Worm (Caenorhabditis elegans) whole organism, young adult: ENCODE measurements around the gene str-263.

Experiments
- B0261.1 ChIP-seq: sonication (generic microtip); optimal IDR thresholded peaks from 2 replicates; lab custom pipeline; 2016; ENCODE audit warnings: mild to moderate bottlenecking, missing genetic modification characterization, moderate library complexity, missing compliant biosample characterization
- B0336.3 ChIP-seq: fragments of 200-800 bp; sonication (Bioruptor generic); IDR thresholded peaks from 2 replicates; pipeline ENCODE4 v1.3.6; 2022; ENCODE audit warnings: missing genetic modification characterization, missing compliant biosample characterization
- C06A6.2 ChIP-seq: fragments of 200-800 bp; sonication (Bioruptor generic); conservative IDR thresholded peaks from 2 replicates; pipeline ENCODE4 v1.3.6; 2022; ENCODE audit warnings: missing genetic modification characterization, missing compliant biosample characterization
- F33H1.4 ChIP-seq: fragments of 200-800 bp; sonication (Bioruptor generic); IDR thresholded peaks from 2 replicates; pipeline ENCODE4 v1.3.6; 2022; ENCODE audit warnings: missing genetic modification reagents, missing genetic modification characterization, missing compliant biosample characterization
- F37B4.10 ChIP-seq: fragments of 200-800 bp; sonication (Bioruptor generic); IDR thresholded peaks from 2 replicates; pipeline ENCODE4 v1.3.6; 2022; ENCODE audit warnings: missing genetic modification characterization, missing compliant biosample characterization
- K11D2.4 ChIP-seq: fragments of 200-800 bp; sonication (Bioruptor generic); IDR thresholded peaks from 2 replicates; pipeline ENCODE4 v1.3.6; 2022; ENCODE audit warnings: missing genetic modification reagents, missing genetic modification characterization, missing compliant biosample characterization
- Y53G8AR.9 ChIP-seq: fragments of 200-800 bp; sonication (Bioruptor generic); conservative IDR thresholded peaks from 2 replicates; pipeline ENCODE4 v1.3.6; 2022; ENCODE audit warnings: missing genetic modification reagents, missing genetic modification characterization, missing compliant biosample characterization
- aptf-2 ChIP-seq: fragments of 200-800 bp; sonication (Bioruptor generic); conservative IDR thresholded peaks from 2 replicates; pipeline ENCODE4 v1.3.6; 2022; ENCODE audit warnings: missing genetic modification reagents, missing genetic modification characterization, missing compliant biosample characterization
- atf-7 ChIP-seq: sonication (generic microtip); optimal IDR thresholded peaks from 2 replicates; lab custom pipeline; 2017; ENCODE audit warnings: mild to moderate bottlenecking, missing genetic modification characterization, missing compliant biosample characterization
- attf-3 ChIP-seq: fragments of 200-800 bp; sonication (Bioruptor generic); conservative IDR thresholded peaks from 2 replicates; pipeline ENCODE4 v1.3.6; 2022; ENCODE audit warnings: missing genetic modification reagents, missing genetic modification characterization, missing compliant biosample characterization
- attf-5 ChIP-seq: fragments of 200-800 bp; sonication (Bioruptor generic); optimal IDR thresholded peaks from 2 replicates; lab custom pipeline; 2018; ENCODE audit warnings: mild to moderate bottlenecking, missing genetic modification characterization, missing compliant biosample characterization
- attf-6 ChIP-seq: fragments of 200-800 bp; sonication (Bioruptor generic); IDR thresholded peaks from 2 replicates; pipeline ENCODE4 v1.3.6; 2022; ENCODE audit warnings: missing genetic modification reagents, missing genetic modification characterization, missing compliant biosample characterization
- bed-2 ChIP-seq: fragments of 200-800 bp; sonication (Bioruptor generic); IDR thresholded peaks from 2 replicates; pipeline ENCODE4 v1.3.6; 2022; ENCODE audit warnings: missing genetic modification reagents, missing genetic modification characterization, missing compliant biosample characterization
- cebp-1 ChIP-seq, 2 experiments: fragments of 200-800 bp in 1 of 2; sonication (Bioruptor generic) in 1 of 2; sonication (generic microtip) in 1 of 2; IDR thresholded peaks in 1 of 2; optimal IDR thresholded peaks in 1 of 2; 2 replicates each; pipeline versions ENCODE4 v1.3.6 to Lab custom; 2017 to 2022; ENCODE audit warnings: missing compliant biosample characterization in 2 of 2, missing genetic modification characterization in 2 of 2, mild to moderate bottlenecking in 1 of 2, missing genetic modification reagents in 1 of 2, moderate library complexity in 1 of 2
- ceh-100 ChIP-seq: fragments of 200-800 bp; sonication (Bioruptor generic); IDR thresholded peaks from 2 replicates; pipeline ENCODE4 v1.3.6; 2022; ENCODE audit warnings: missing genetic modification reagents, missing genetic modification characterization, missing compliant biosample characterization
- chd-7 ChIP-seq: sonication (generic microtip); optimal IDR thresholded peaks from 2 replicates; lab custom pipeline; 2016; ENCODE audit warnings: mild to moderate bottlenecking, missing genetic modification characterization, moderate library complexity, missing compliant biosample characterization
- egl-18 ChIP-seq: fragments of 200-800 bp; sonication (Bioruptor generic); IDR thresholded peaks from 2 replicates; pipeline ENCODE4 v1.3.6; 2022; ENCODE audit warnings: missing genetic modification reagents, missing genetic modification characterization, missing compliant biosample characterization
- ets-4 ChIP-seq: fragments of 200-800 bp; sonication (Bioruptor generic); optimal IDR thresholded peaks from 2 replicates; lab custom pipeline; 2018; ENCODE audit warnings: mild to moderate bottlenecking, missing genetic modification characterization, missing compliant biosample characterization
- gei-17 ChIP-seq: fragments of 200-800 bp; sonication (Bioruptor generic); optimal IDR thresholded peaks from 2 replicates; lab custom pipeline; 2018; ENCODE audit warnings: mild to moderate bottlenecking, missing genetic modification characterization, missing compliant biosample characterization
- him-1 ChIP-seq: sonication (generic microtip); optimal IDR thresholded peaks from 2 replicates; lab custom pipeline; 2016; ENCODE audit warnings: missing genotype, missing genetic modification reagents, missing genetic modification characterization, missing compliant biosample characterization
- hmg-1.2 ChIP-seq: fragments of 200-800 bp; sonication (Bioruptor generic); IDR thresholded peaks from 2 replicates; pipeline ENCODE4 v1.3.6; 2022; ENCODE audit warnings: missing genetic modification reagents, missing genetic modification characterization, missing compliant biosample characterization
- hmg-20 ChIP-seq: fragments of 200-800 bp; sonication (Bioruptor generic); IDR thresholded peaks from 2 replicates; pipeline ENCODE4 v1.3.6; 2022; ENCODE audit warnings: missing genetic modification reagents, missing genetic modification characterization, missing compliant biosample characterization
- hsf-1 ChIP-seq: fragments of 200-800 bp; sonication (Bioruptor generic); IDR thresholded peaks from 2 replicates; pipeline ENCODE4 v1.3.6; 2022; ENCODE audit warnings: missing genetic modification reagents, missing genetic modification characterization, missing compliant biosample characterization
- let-526 ChIP-seq: fragments of 200-800 bp; sonication (Bioruptor generic); IDR thresholded peaks from 2 replicates; pipeline ENCODE4 v1.3.6; 2022; ENCODE audit warnings: missing genetic modification reagents, missing genetic modification characterization, missing compliant biosample characterization
- let-607 ChIP-seq, 2 experiments: fragments of 200-800 bp in 1 of 2; sonication (Bioruptor generic) in 1 of 2; sonication (generic microtip) in 1 of 2; optimal IDR thresholded peaks; 2 replicates each; lab custom pipeline; 2016 to 2018; ENCODE audit warnings: mild to moderate bottlenecking in 2 of 2, missing compliant biosample characterization in 2 of 2, missing genetic modification characterization in 2 of 2, moderate library complexity in 2 of 2, missing genotype in 1 of 2
- lin-26 ChIP-seq: fragments of 200-800 bp; sonication (Bioruptor generic); IDR thresholded peaks from 2 replicates; pipeline ENCODE4 v1.3.6; 2022; ENCODE audit warnings: missing genetic modification reagents, missing genetic modification characterization, missing compliant biosample characterization
- lin-35 ChIP-seq, 3 experiments: fragments of 150-350 bp in 2 of 3; sonication (generic microtip) in 1 of 3; optimal IDR thresholded peaks; 2 replicates each; lab custom pipeline; 2014 to 2018; ENCODE audit warnings: missing biosample characterization in 3 of 3, missing genetic modification characterization in 3 of 3, missing genetic modification reagents in 3 of 3
- lin-40 ChIP-seq: sonication (generic microtip); optimal IDR thresholded peaks from 2 replicates; lab custom pipeline; 2016; ENCODE audit warnings: missing genetic modification characterization, mild to moderate bottlenecking, missing compliant biosample characterization, missing genotype, missing genetic modification reagents
- lin-54 ChIP-seq: fragments of 200-800 bp; sonication (Bioruptor generic); optimal IDR thresholded peaks from 2 replicates; lab custom pipeline; 2018; ENCODE audit warnings: mild to moderate bottlenecking, missing genetic modification characterization, missing compliant biosample characterization
- lir-1 ChIP-seq: fragments of 200-800 bp; sonication (Bioruptor generic); conservative IDR thresholded peaks from 2 replicates; pipeline ENCODE4 v1.3.6; 2022; ENCODE audit warnings: missing genetic modification reagents, missing genetic modification characterization, missing compliant biosample characterization
- lsl-1 ChIP-seq: fragments of 200-800 bp; sonication (Bioruptor generic); optimal IDR thresholded peaks from 2 replicates; lab custom pipeline; 2018; ENCODE audit warnings: mild to moderate bottlenecking, missing genetic modification characterization, moderate library complexity, missing compliant biosample characterization
- madf-10 ChIP-seq: sonication (generic microtip); optimal IDR thresholded peaks from 2 replicates; lab custom pipeline; 2016; ENCODE audit warnings: mild to moderate bottlenecking, missing genetic modification characterization, missing compliant biosample characterization
- madf-6 ChIP-seq: fragments of 200-800 bp; sonication (Bioruptor generic); IDR thresholded peaks from 2 replicates; pipeline ENCODE4 v1.3.6; 2022; ENCODE audit warnings: missing genetic modification reagents, missing genetic modification characterization, missing compliant biosample characterization
- madf-8 ChIP-seq: fragments of 200-800 bp; sonication (Bioruptor generic); conservative IDR thresholded peaks from 2 replicates; pipeline ENCODE4 v1.3.6; 2022; ENCODE audit warnings: missing genetic modification reagents, missing genetic modification characterization, missing compliant biosample characterization
- nfyb-1 ChIP-seq: fragments of 200-800 bp; sonication (Bioruptor generic); IDR thresholded peaks from 2 replicates; pipeline ENCODE4 v1.3.6; 2022; ENCODE audit warnings: missing genetic modification reagents, missing genetic modification characterization, missing compliant biosample characterization
- nhr-90 ChIP-seq: sonication (generic microtip); optimal IDR thresholded peaks from 2 replicates; lab custom pipeline; 2016; ENCODE audit warnings: missing genotype, mild to moderate bottlenecking, missing genetic modification characterization, missing compliant biosample characterization
- pbrm-1 ChIP-seq: fragments of 200-800 bp; sonication (Bioruptor generic); IDR thresholded peaks from 2 replicates; pipeline ENCODE4 v1.3.6; 2022; ENCODE audit warnings: missing genetic modification reagents, missing genetic modification characterization, missing compliant biosample characterization
- rec-8 ChIP-seq, 2 experiments: sonication (generic microtip); optimal IDR thresholded peaks; 2 replicates each; lab custom pipeline; 2016; ENCODE audit warnings: mild to moderate bottlenecking in 2 of 2, missing genetic modification characterization in 2 of 2, missing genetic modification reagents in 2 of 2, missing genotype in 2 of 2, missing biosample characterization in 1 of 2, missing compliant biosample characterization in 1 of 2, moderate library complexity in 1 of 2
- repo-1 ChIP-seq: sonication (generic microtip); optimal IDR thresholded peaks from 2 replicates; lab custom pipeline; 2017; ENCODE audit warnings: mild to moderate bottlenecking, missing genetic modification characterization, missing compliant biosample characterization
- somi-1 ChIP-seq: fragments of 200-800 bp; sonication (Bioruptor generic); optimal IDR thresholded peaks from 2 replicates; lab custom pipeline; 2018; ENCODE audit warnings: mild to moderate bottlenecking, missing genetic modification characterization, missing compliant biosample characterization
- tbp1 ChIP-seq: fragments of 200-800 bp; sonication (Bioruptor generic); optimal IDR thresholded peaks from 2 replicates; lab custom pipeline; 2018; ENCODE audit warnings: mild to moderate bottlenecking, missing genetic modification characterization, missing compliant biosample characterization
- unc-130 ChIP-seq: sonication (generic microtip); optimal IDR thresholded peaks from 2 replicates; lab custom pipeline; 2016; ENCODE audit warnings: missing genetic modification reagents, missing genetic modification characterization, missing compliant biosample characterization
- ztf-18 ChIP-seq: sonication (generic microtip); optimal IDR thresholded peaks from 2 replicates; lab custom pipeline; 2016; ENCODE audit warnings: missing genotype, mild to moderate bottlenecking, missing genetic modification characterization, missing compliant biosample characterization
- ztf-25 ChIP-seq: fragments of 200-800 bp; sonication (Bioruptor generic); IDR thresholded peaks from 2 replicates; pipeline ENCODE4 v1.3.6; 2022; ENCODE audit warnings: missing genetic modification reagents, missing genetic modification characterization, missing compliant biosample characterization
- ztf-28 ChIP-seq: fragments of 200-800 bp; sonication (Bioruptor generic); IDR thresholded peaks from 2 replicates; pipeline ENCODE4 v1.3.6; 2022; ENCODE audit warnings: missing genetic modification reagents, missing genetic modification characterization, missing compliant biosample characterization
- ztf-3 ChIP-seq: fragments of 200-800 bp; sonication (Bioruptor generic); optimal IDR thresholded peaks from 2 replicates; lab custom pipeline; 2018; ENCODE audit warnings: mild to moderate bottlenecking, missing genetic modification characterization, missing compliant biosample characterization

Gene str-263

ce11 chrV:15590183-15590667, 22.8 kb upstream of the str-263 start, which contains the start of gene F28F8.7 (continued):
- TF ChIP-seq atf-7 (tag; lab: Kevin White, UChicago) = peak; percentile 79
- 0 out of 2 replicates have a peak, but pooled peaks have one; percentile 25 for TF ChIP-seq egl-18 (GFP tag; lab: Robert Waterston, UW)
- peak; percentile 88 for TF ChIP-seq attf-3 (GFP tag; lab: Robert Waterston, UW)
- peak; percentile 41 for TF ChIP-seq ets-4
- TF ChIP-seq hsf-1 = peak; percentile 65
- TF ChIP-seq madf-10 = peak; percentile 68
- TF ChIP-seq B0261.1 (tag; lab: Kevin White, UChicago) = peak; percentile 17
- 0 out of 2 replicates have a peak, but pooled peaks have one; percentile 37 for TF ChIP-seq ztf-25 (GFP tag; lab: Robert Waterston, UW)
- peak; percentile 7 for TF ChIP-seq him-1 (tag; lab: Kevin White, UChicago)
- TF ChIP-seq bed-2 = peak; percentile 90; the same call in 1 of the 2 replicates
- TF ChIP-seq nhr-90 (tag; lab: Kevin White, UChicago) = peak; percentile 34
- TF ChIP-seq tbp1 = peak; percentile 47
- peak; percentile 82 for TF ChIP-seq C06A6.2 (GFP tag; lab: Robert Waterston, UW)
- TF ChIP-seq somi-1 (GFP tag; lab: Kevin White, UChicago) = peak; percentile 38
- TF ChIP-seq hmg-1.2 (GFP tag; lab: Robert Waterston, UW) = peak; percentile 96
- TF ChIP-seq lin-26 (GFP tag; lab: Robert Waterston, UW) = peak; percentile 72; the same call in 1 of the 2 replicates
- peak; percentile 74 for TF ChIP-seq cebp-1 (GFP tag; IDR thresholded peaks at IDR 0.05; lab: Robert Waterston, UW)
- TF ChIP-seq cebp-1 (tag; optimal IDR thresholded peaks at IDR 0.05; lab: Kevin White, UChicago) = peak; percentile 78
- peak; percentile 42 for TF ChIP-seq lsl-1 (GFP tag; lab: Kevin White, UChicago)
- TF ChIP-seq gei-17 (GFP tag; lab: Kevin White, UChicago) = peak; percentile 25
- TF ChIP-seq madf-6 (GFP tag; lab: Robert Waterston, UW) = peak; percentile 50
- TF ChIP-seq attf-6 (GFP tag; lab: Robert Waterston, UW) = peak; percentile 48; the same call in 1 of the 2 replicates
- TF ChIP-seq rec-8 (tag; optimal IDR thresholded peaks at IDR 0.05; lab: Kevin White, UChicago) = peak; percentile 26 to 55
- TF ChIP-seq lir-1 (GFP tag; lab: Robert Waterston, UW) = peak; percentile 63
- TF ChIP-seq K11D2.4 (GFP tag; lab: Robert Waterston, UW) = peak; percentile 91
- TF ChIP-seq chd-7 (tag; lab: Kevin White, UChicago) = peak; percentile 25
- TF ChIP-seq repo-1 (tag; lab: Kevin White, UChicago) = peak; percentile 81
- peak; percentile 91 for TF ChIP-seq Y53G8AR.9
- TF ChIP-seq attf-5 (GFP tag; lab: Kevin White, UChicago) = peak; percentile 81
- peak; percentile 42 for TF ChIP-seq ztf-18
- TF ChIP-seq lin-54 (GFP tag; lab: Kevin White, UChicago) = peak; percentile 79
- TF ChIP-seq F33H1.4 = peak; percentile 71
- TF ChIP-seq F37B4.10 (GFP tag; lab: Robert Waterston, UW) = 0 out of 2 replicates have a peak, but pooled peaks have one; percentile 31
- peak; percentile 79 for TF ChIP-seq ceh-100 (GFP tag; lab: Robert Waterston, UW)
- TF ChIP-seq let-607 (tag; optimal IDR thresholded peaks at IDR 0.05; lab: Kevin White, UChicago) = peak; percentile 51 to 85
- TF ChIP-seq let-526 (GFP tag; lab: Robert Waterston, UW) = peak; percentile 71; the same call in 1 of the 2 replicates
- peak; percentile 92 for TF ChIP-seq nfyb-1 (GFP tag; lab: Robert Waterston, UW)
- TF ChIP-seq lin-35 (GFP tag; optimal IDR thresholded peaks at IDR 0.05; lab: Kevin White, UChicago) = peak in 1 of 3 experiments; percentile 94
- peak; percentile 84 for TF ChIP-seq pbrm-1 (GFP tag; lab: Robert Waterston, UW)
- TF ChIP-seq B0336.3 (GFP tag; lab: Robert Waterston, UW) = peak; percentile 77; the same call in 1 of the 2 replicates
- peak; percentile 44; the same call in 1 of the 2 replicates for TF ChIP-seq hmg-20 (GFP tag; lab: Robert Waterston, UW)
- TF ChIP-seq aptf-2 = peak; percentile 64; the same call in 1 of the 2 replicates
- TF ChIP-seq lin-40 (tag; lab: Kevin White, UChicago) = peak; percentile 69
- TF ChIP-seq ztf-3 (GFP tag; lab: Kevin White, UChicago) = peak; percentile 46
- TF ChIP-seq ztf-28 (GFP tag; lab: Robert Waterston, UW) = peak; percentile 90
- TF ChIP-seq madf-8 (GFP tag; lab: Robert Waterston, UW) = peak; percentile 40; the same call in 1 of the 2 replicates
- TF ChIP-seq unc-130 (GFP tag; lab: Kevin White, UChicago) = peak; percentile 80
